Fruit fly (Drosophila melanogaster) whole organism, adult: Measurements from ENCODE around the gene SIFaR.

ENCODE experiments used
- CG11617 ChIP-seq: fragments of 200-800 bp; sonication (Bioruptor generic); optimal IDR thresholded peaks from 2 replicates; lab custom pipeline; 2017; ENCODE audit warnings: mild to moderate bottlenecking, missing biosample characterization, missing genetic modification reagents, missing genetic modification characterization
- CG12768 ChIP-seq: fragments of 200-800 bp; sonication (Bioruptor generic); optimal IDR thresholded peaks from 2 replicates; lab custom pipeline; 2017; ENCODE audit warnings: missing biosample characterization, missing genetic modification characterization, mild to moderate bottlenecking, moderate library complexity, missing genetic modification reagents
- CG14711 ChIP-seq: fragments of 200-800 bp; sonication (Bioruptor generic); optimal IDR thresholded peaks from 2 replicates; lab custom pipeline; 2018; ENCODE audit warnings: missing biosample characterization, mild to moderate bottlenecking, missing genetic modification characterization, moderate library complexity
- CG1620 ChIP-seq: fragments of 200-800 bp; sonication (Bioruptor generic); optimal IDR thresholded peaks from 2 replicates; lab custom pipeline; 2016; ENCODE audit warnings: missing biosample characterization, missing genetic modification characterization
- CG33017 ChIP-seq: fragments of 200-800 bp; sonication (Bioruptor generic); optimal IDR thresholded peaks from 2 replicates; lab custom pipeline; 2018; ENCODE audit warnings: missing biosample characterization, mild to moderate bottlenecking, missing genetic modification characterization, moderate library complexity
- CG5204 ChIP-seq: fragments of 200-800 bp; sonication (Bioruptor generic); optimal IDR thresholded peaks from 2 replicates; lab custom pipeline; 2016; ENCODE audit warnings: missing biosample characterization, missing genetic modification characterization
- CG7045 ChIP-seq: fragments of 200-800 bp; sonication (Bioruptor generic); optimal IDR thresholded peaks from 2 replicates; lab custom pipeline; 2017; ENCODE audit warnings: missing biosample characterization, mild to moderate bottlenecking, missing genetic modification characterization
- CG7101 ChIP-seq: fragments of 200-800 bp; sonication (Bioruptor generic); optimal IDR thresholded peaks from 2 replicates; lab custom pipeline; 2018; ENCODE audit warnings: missing biosample characterization, mild to moderate bottlenecking, missing genetic modification characterization, moderate library complexity
- Clk ChIP-seq: fragments of 200-800 bp; sonication (Bioruptor generic); optimal IDR thresholded peaks from 2 replicates; lab custom pipeline; 2017; ENCODE audit warnings: missing biosample characterization, missing genetic modification characterization
- Crg-1 ChIP-seq: fragments of 200-800 bp; sonication (Bioruptor generic); optimal IDR thresholded peaks from 2 replicates; lab custom pipeline; 2016; ENCODE audit warnings: missing biosample characterization, missing genetic modification characterization
- Hr96 ChIP-seq: fragments of 200-800 bp; sonication (Bioruptor generic); optimal IDR thresholded peaks from 2 replicates; lab custom pipeline; 2016; ENCODE audit warnings: missing biosample characterization, missing genetic modification characterization
- Mnt ChIP-seq: fragments of 200-800 bp; sonication (Bioruptor generic); optimal IDR thresholded peaks from 2 replicates; lab custom pipeline; 2016; ENCODE audit warnings: missing biosample characterization, mild to moderate bottlenecking, missing genetic modification characterization
- bab1 ChIP-seq: fragments of 200-800 bp; sonication (Bioruptor generic); optimal IDR thresholded peaks from 3 replicates; lab custom pipeline; 2019; ENCODE audit warnings: missing biosample characterization, mild to moderate bottlenecking, missing genetic modification characterization, moderate library complexity
- cic ChIP-seq: fragments of 200-800 bp; sonication (Bioruptor generic); optimal IDR thresholded peaks from 2 replicates; lab custom pipeline; 2017; ENCODE audit warnings: missing biosample characterization, mild to moderate bottlenecking, missing genetic modification characterization, moderate library complexity
- cnc ChIP-seq, 2 experiments: fragments of >200 bp; optimal IDR thresholded peaks; 2 replicates each; lab custom pipeline; 2017
- kay ChIP-seq: fragments of 200-800 bp; sonication (Bioruptor generic); peaks from one replicate; lab custom pipeline; 2016; ENCODE audit warnings: missing biosample characterization, missing genetic modification characterization, borderline replicate concordance
- ovo ChIP-seq: fragments of 200-800 bp; sonication (Bioruptor generic); optimal IDR thresholded peaks from 2 replicates; lab custom pipeline; 2016; ENCODE audit warnings: missing biosample characterization, missing genetic modification characterization
- pad ChIP-seq: fragments of 200-800 bp; sonication (Bioruptor generic); optimal IDR thresholded peaks from 3 replicates; lab custom pipeline; 2017; ENCODE audit warnings: missing biosample characterization, missing genetic modification characterization, mild to moderate bottlenecking, moderate library complexity, missing genetic modification reagents
- tj ChIP-seq: fragments of 200-800 bp; sonication (Bioruptor generic); optimal IDR thresholded peaks from 3 replicates; lab custom pipeline; 2017; ENCODE audit warnings: missing biosample characterization, mild to moderate bottlenecking, missing genetic modification characterization, moderate library complexity
- toe ChIP-seq: fragments of 200-800 bp; sonication (Bioruptor generic); optimal IDR thresholded peaks from 2 replicates; lab custom pipeline; 2016; ENCODE audit warnings: missing biosample characterization, missing genetic modification characterization

The SIFaR gene

DNA sequence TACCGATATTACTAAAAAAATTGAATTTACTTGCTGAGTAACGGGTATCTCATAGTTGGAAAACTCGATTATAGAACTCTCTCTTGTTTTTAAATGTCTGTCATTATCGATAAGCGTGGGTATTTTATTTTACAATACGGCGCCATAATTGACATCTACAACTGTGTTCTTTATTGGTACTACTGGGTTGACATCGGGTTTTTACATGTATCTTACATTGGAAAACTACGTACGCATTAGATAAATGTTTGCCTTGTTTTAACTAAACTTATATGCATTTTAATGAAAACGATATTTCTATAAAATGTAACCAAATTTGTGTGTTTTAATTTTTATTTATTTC lies 1.9 kb upstream of the SIFaR start:
- TF ChIP-seq kay (no peak), CG7045 (GFP tag; lab: Kevin White, UChicago) (no peak), bab1 (GFP tag; lab: Kevin White, UChicago) (peak; percentile 36), ovo (GFP tag; lab: Kevin White, UChicago) (no peak)

DNA sequence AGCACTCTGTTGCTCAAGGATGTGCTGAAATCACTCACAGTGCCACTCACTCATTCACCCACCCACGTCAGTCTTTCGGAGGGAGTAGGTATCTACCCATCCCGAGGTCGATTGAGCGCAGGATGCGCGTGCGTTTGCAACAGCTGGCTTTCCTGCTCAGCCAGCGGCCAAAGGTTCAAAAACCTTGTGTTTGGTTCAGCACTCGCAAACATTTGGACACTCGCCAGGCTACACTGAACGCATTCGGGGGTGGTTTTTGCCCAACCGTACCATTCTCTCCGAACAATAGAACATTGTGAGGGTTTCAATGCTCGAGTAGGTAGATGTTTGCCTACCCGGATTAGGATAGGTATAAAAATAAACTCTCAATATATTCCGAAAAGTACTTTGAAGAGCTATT lies 1.2 kb upstream of the SIFaR start:
- TF ChIP-seq pad (GFP tag; lab: Kevin White, UChicago) (no peak), ovo (GFP tag; lab: Kevin White, UChicago) (no peak), CG7045 (GFP tag; lab: Kevin White, UChicago) (peak; percentile 31), kay (no peak), bab1 (GFP tag; lab: Kevin White, UChicago) (no peak), CG7101 (tag; lab: Kevin White, UChicago) (no peak), CG14711 (tag; lab: Kevin White, UChicago) (no peak), CG5204 (GFP tag; lab: Kevin White, UChicago) (no peak), CG12768 (GFP tag; lab: Kevin White, UChicago) (no peak), cic (GFP tag; lab: Kevin White, UChicago) (no peak), toe (GFP tag; lab: Kevin White, UChicago) (peak; percentile 11), Clk (GFP tag; lab: Kevin White, UChicago) (peak; percentile 2), CG11617 (no peak)

DNA sequence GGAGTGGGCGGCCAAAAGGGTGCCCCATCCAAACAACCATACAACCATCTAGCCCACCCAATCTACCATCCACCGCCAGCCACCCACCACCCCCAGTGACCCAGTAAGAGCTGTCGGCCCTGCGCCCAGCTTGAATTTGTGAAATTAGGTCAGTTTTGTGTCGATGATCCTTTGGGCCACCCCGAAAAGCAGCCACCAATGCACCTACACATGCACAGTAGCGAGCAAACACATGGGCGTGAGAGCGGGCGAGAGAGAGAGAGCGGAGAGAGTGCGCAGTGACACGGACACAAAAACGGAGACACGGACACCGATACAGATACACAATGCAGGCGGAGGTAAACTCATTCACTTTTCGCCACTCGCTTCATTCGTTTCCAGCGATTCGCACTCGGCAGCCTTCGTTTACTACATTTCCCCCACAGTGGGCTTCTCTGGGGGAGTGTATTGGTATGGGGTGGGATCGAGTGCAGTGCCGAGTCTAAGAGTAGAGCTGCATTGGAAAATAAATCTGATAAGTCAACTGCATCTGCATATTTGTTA lies 4.7 kb downstream of the SIFaR start:
- TF ChIP-seq cnc (optimal IDR thresholded peaks at IDR 0.05; lab: Kevin White, UChicago) (no peak), CG11617 (no peak), kay (no peak), bab1 (GFP tag; lab: Kevin White, UChicago) (no peak), Crg-1 (GFP tag; lab: Kevin White, UChicago) (no peak), toe (GFP tag; lab: Kevin White, UChicago) (no peak), Clk (GFP tag; lab: Kevin White, UChicago) (no peak), CG5204 (GFP tag; lab: Kevin White, UChicago) (no peak), CG7101 (tag; lab: Kevin White, UChicago) (no peak), Hr96 (GFP tag; lab: Kevin White, UChicago) (no peak), CG1620 (GFP tag; lab: Kevin White, UChicago) (no peak), Mnt (GFP tag; lab: Kevin White, UChicago) (no peak), CG12768 (GFP tag; lab: Kevin White, UChicago) (no peak), CG14711 (tag; lab: Kevin White, UChicago) (no peak)

DNA sequence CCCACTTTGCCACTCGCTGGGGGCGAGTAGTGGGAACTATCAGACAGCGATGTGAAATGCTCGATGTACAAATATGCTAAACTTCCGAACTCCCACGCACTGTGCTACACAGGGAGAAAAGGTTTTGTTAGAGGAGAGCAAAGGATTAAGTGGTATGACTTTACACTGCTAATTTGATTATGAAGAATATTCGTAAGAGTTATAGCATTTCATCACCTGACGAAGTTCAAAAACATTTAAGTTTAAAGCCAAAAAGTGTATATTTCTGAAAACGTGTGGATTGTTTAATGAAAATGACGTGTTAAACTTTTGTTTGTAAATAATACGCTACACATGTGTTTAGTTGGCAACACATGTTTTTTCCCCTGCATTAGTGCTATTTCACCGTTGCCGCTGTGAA lies 5.3 kb downstream of the SIFaR start:
- TF ChIP-seq CG11617: no peak
- no peak for TF ChIP-seq Crg-1 (GFP tag; lab: Kevin White, UChicago)
- no peak for TF ChIP-seq bab1 (GFP tag; lab: Kevin White, UChicago)
- no peak for TF ChIP-seq CG5204 (GFP tag; lab: Kevin White, UChicago)
- no peak for TF ChIP-seq tj (GFP tag; lab: Kevin White, UChicago)
- no peak for TF ChIP-seq Clk (GFP tag; lab: Kevin White, UChicago)
- no peak for TF ChIP-seq cnc (optimal IDR thresholded peaks at IDR 0.05; lab: Kevin White, UChicago)
- TF ChIP-seq Mnt (GFP tag; lab: Kevin White, UChicago): no peak
- TF ChIP-seq ovo (GFP tag; lab: Kevin White, UChicago): no peak
- no peak for TF ChIP-seq kay
- no peak for TF ChIP-seq CG7045 (GFP tag; lab: Kevin White, UChicago)
- TF ChIP-seq toe (GFP tag; lab: Kevin White, UChicago): no peak
- TF ChIP-seq CG33017: no peak
- TF ChIP-seq cic (GFP tag; lab: Kevin White, UChicago): no peak
- no peak for TF ChIP-seq CG1620 (GFP tag; lab: Kevin White, UChicago)

DNA sequence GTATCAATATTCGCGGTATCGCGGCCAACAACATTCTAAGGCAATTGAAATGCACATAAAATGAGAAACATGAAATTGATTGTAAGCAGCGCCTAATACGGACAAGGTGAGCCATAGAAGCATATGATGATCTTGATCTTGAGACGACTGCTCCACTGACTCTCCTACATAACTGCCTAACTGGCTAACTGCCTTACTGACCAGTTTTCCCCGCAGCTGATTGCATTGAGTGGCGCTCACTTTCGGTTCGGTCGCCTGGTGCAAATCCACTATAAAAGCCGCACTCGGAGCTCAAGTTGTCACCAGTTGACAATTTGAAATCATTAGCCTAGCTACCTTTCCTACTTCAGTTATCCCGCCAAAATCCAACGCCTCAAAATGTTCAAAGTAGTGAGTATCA lies 10.9 kb downstream of the SIFaR start, which contains the start of gene CG17298:
Gene CG17298 (plus strand): TSS at position 301 of the 400 bp plus-strand sequence.
- TF ChIP-seq Clk (GFP tag; lab: Kevin White, UChicago): no peak
- TF ChIP-seq bab1 (GFP tag; lab: Kevin White, UChicago): no peak

DNA sequence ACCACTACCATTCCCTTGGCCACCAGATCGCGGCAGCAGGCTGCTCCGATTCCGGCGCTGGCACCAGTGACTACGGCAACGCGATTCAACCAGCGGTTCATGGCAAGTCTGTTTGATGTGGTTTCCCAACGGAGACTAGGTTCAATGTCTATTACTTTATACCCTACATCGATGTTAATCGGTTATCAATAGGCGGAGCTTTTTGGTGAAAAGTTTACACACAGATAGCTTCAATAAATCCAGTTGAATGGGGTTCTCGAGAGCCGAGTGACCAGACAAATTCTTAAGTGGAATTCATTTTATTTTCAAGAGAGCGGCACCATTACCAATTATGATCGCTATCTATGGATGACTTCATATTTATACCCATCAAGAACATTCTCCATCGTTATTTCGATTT lies 17.7 kb downstream of the SIFaR start, which contains the start of gene CG3301:
Gene CG3301 (minus strand): TSS at position 139 of the 400 bp plus-strand sequence.
- TF ChIP-seq bab1 (GFP tag; lab: Kevin White, UChicago) (no peak), cic (GFP tag; lab: Kevin White, UChicago) (peak; percentile 79), toe (GFP tag; lab: Kevin White, UChicago) (peak; percentile 19), ovo (GFP tag; lab: Kevin White, UChicago) (peak; percentile 2), CG7101 (tag; lab: Kevin White, UChicago) (no peak), pad (GFP tag; lab: Kevin White, UChicago) (no peak), Hr96 (GFP tag; lab: Kevin White, UChicago) (peak; percentile 2), Crg-1 (GFP tag; lab: Kevin White, UChicago) (no peak), CG5204 (GFP tag; lab: Kevin White, UChicago) (no peak), CG33017 (peak; percentile 62), tj (GFP tag; lab: Kevin White, UChicago) (no peak), cnc (optimal IDR thresholded peaks at IDR 0.05; lab: Kevin White, UChicago) (peak in 1 of 2 experiments; percentile 56), Mnt (GFP tag; lab: Kevin White, UChicago) (no peak), CG11617 (no peak), CG14711 (tag; lab: Kevin White, UChicago) (no peak), Clk (GFP tag; lab: Kevin White, UChicago) (no peak), CG12768 (GFP tag; lab: Kevin White, UChicago) (peak; percentile 56)
